Worm (Caenorhabditis elegans): Measurements from ENCODE around the gene R10H10.3.

- no peak for TF ChIP-seq ref-2 (tag; optimal IDR thresholded peaks at IDR 0.05)
- no peak for TF ChIP-seq elt-2 (tag; optimal IDR thresholded peaks at IDR 0.05)
- no peak for TF ChIP-seq rnt-1 (tag; optimal IDR thresholded peaks at IDR 0.05)
- TF ChIP-seq F13H6.1 (tag; optimal IDR thresholded peaks at IDR 0.05) = no peak
- no peak for TF ChIP-seq ceh-14 (tag; optimal IDR thresholded peaks at IDR 0.05)
- no peak for TF ChIP-seq K09A11.1 (tag; optimal IDR thresholded peaks at IDR 0.05; ENCODE audit: insufficient read depth)
- TF ChIP-seq tbx-7 (tag; optimal IDR thresholded peaks at IDR 0.05) = no peak
- TF ChIP-seq pha-4 (tag; optimal IDR thresholded peaks at IDR 0.05) = no peak
- TF ChIP-seq unc-55 (GFP tag; optimal IDR thresholded peaks at IDR 0.05) = no peak
- TF ChIP-seq sox-2 (GFP tag; IDR thresholded peaks at IDR 0.05) = no peak
- no peak for TF ChIP-seq mec-3 (tag; optimal IDR thresholded peaks at IDR 0.05; ENCODE audit: borderline replicate concordance)
- no peak for TF ChIP-seq npax-4 (tag; optimal IDR thresholded peaks at IDR 0.05)
- no peak for TF ChIP-seq hlh-6 (tag; optimal IDR thresholded peaks at IDR 0.05)
- TF ChIP-seq K02D7.2 (tag; optimal IDR thresholded peaks at IDR 0.05) = no peak
Measured at ce11 chrIV:10366018-10366417, 22.3 kb upstream of the R10H10.3 start, which contains the start of gene sir-2.1.
